Worm (Caenorhabditis elegans): ENCODE data around the gene glb-27.
A peak's percentile ranks its signal among the peaks of the same experiment; 100 is the strongest.

The glb-27 gene

DNA sequence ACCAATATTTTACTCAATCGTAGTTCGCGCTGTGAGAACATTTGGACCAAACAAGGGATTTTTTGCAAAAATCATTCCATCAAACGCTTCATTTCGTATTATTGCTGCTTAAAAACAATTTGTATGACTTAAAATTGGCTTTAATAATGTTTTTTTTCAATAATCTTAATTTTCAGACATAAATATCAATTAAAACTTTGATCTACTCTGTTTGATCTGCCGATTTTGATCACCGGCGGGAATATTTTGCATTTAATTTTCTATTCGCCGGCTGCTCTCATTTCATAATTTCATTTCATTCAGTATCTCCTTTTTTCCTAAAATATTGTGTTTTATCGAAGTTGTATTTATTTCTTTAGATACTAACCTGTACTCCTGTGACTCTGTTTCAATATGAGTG, 19.1 kb upstream of the glb-27 start, which contains the start of gene puf-5 (continued):
- no peak for TF ChIP-seq F37B4.10 (GFP tag; IDR thresholded peaks at IDR 0.05)
- peak; percentile 17 for TF ChIP-seq snpc-1.3 (tag; optimal IDR thresholded peaks at IDR 0.05; ENCODE audit: insufficient read depth)
- no peak for TF ChIP-seq let-607 (tag; optimal IDR thresholded peaks at IDR 0.05)
- TF ChIP-seq gei-17 (GFP tag; optimal IDR thresholded peaks at IDR 0.05): no peak
- TF ChIP-seq die-1 (tag; optimal IDR thresholded peaks at IDR 0.05): no peak
- TF ChIP-seq nfya-1 (tag; optimal IDR thresholded peaks at IDR 0.05; ENCODE audit: borderline replicate concordance, insufficient read depth): no peak
- TF ChIP-seq ceh-79 (tag; optimal IDR thresholded peaks at IDR 0.05): no peak
- no peak for TF ChIP-seq nhr-90 (tag; optimal IDR thresholded peaks at IDR 0.05)
- TF ChIP-seq T07F8.4 (tag; optimal IDR thresholded peaks at IDR 0.05): no peak
- TF ChIP-seq nhr-120 (GFP tag; IDR thresholded peaks at IDR 0.05): no peak
- TF ChIP-seq efl-1 (GFP tag; optimal IDR thresholded peaks at IDR 0.05): peak; percentile 95
- TF ChIP-seq unc-130 (GFP tag; optimal IDR thresholded peaks at IDR 0.05): peak; percentile 29
- TF ChIP-seq aptf-2 (GFP tag; conservative IDR thresholded peaks at IDR 0.05): no peak
- no peak for TF ChIP-seq bed-1 (GFP tag; IDR thresholded peaks at IDR 0.05)
- TF ChIP-seq lsy-27 (tag; optimal IDR thresholded peaks at IDR 0.05; ENCODE audit: borderline replicate concordance, insufficient read depth): no peak
- TF ChIP-seq dpff-1 (tag; optimal IDR thresholded peaks at IDR 0.05): no peak
- no peak for TF ChIP-seq mel-28 (tag; optimal IDR thresholded peaks at IDR 0.05; ENCODE audit: borderline replicate concordance)
- TF ChIP-seq nhr-179 (tag; optimal IDR thresholded peaks at IDR 0.05): no peak
- TF ChIP-seq ztf-25 (GFP tag; IDR thresholded peaks at IDR 0.05): no peak
- no peak for TF ChIP-seq unc-62 (GFP tag; optimal IDR thresholded peaks at IDR 0.05)
- TF ChIP-seq lag-1 (GFP tag; IDR thresholded peaks at IDR 0.05): no peak
- no peak for TF ChIP-seq mcd-1 (GFP tag; IDR thresholded peaks at IDR 0.05)
- no peak for TF ChIP-seq K11D2.4 (GFP tag; IDR thresholded peaks at IDR 0.05)
- TF ChIP-seq ceh-91 (GFP tag; IDR thresholded peaks at IDR 0.05): peak; percentile 70
- TF ChIP-seq F57C9.4 (tag; optimal IDR thresholded peaks at IDR 0.05): no peak
- peak; percentile 67 for TF ChIP-seq F33H1.4 (GFP tag; IDR thresholded peaks at IDR 0.05)
- no peak for TF ChIP-seq hlh-26 (GFP tag; conservative IDR thresholded peaks at IDR 0.05)
- no peak for TF ChIP-seq nfyb-1 (GFP tag; IDR thresholded peaks at IDR 0.05)
- TF ChIP-seq F49E8.2 (tag; optimal IDR thresholded peaks at IDR 0.05; ENCODE audit: insufficient read depth): peak; percentile 73
- no peak for TF ChIP-seq him-1 (tag; optimal IDR thresholded peaks at IDR 0.05)
- no peak for TF ChIP-seq chd-7 (tag; optimal IDR thresholded peaks at IDR 0.05)
- TF ChIP-seq F23B12.7 (tag; optimal IDR thresholded peaks at IDR 0.05; ENCODE audit: insufficient read depth): no peak
- TF ChIP-seq dox-1 (GFP tag; IDR thresholded peaks at IDR 0.05): 0 out of 2 replicates have a peak, but pooled peaks have one; percentile 11
- peak; percentile 88 for TF ChIP-seq lsl-1 (GFP tag; optimal IDR thresholded peaks at IDR 0.05)
- TF ChIP-seq rec-8 (tag; optimal IDR thresholded peaks at IDR 0.05): no peak
- no peak for TF ChIP-seq Y67H2A.10 (GFP tag; conservative IDR thresholded peaks at IDR 0.05)
- TF ChIP-seq lir-1 (GFP tag; conservative IDR thresholded peaks at IDR 0.05): no peak
- no peak for TF ChIP-seq K12H6.12 (tag; optimal IDR thresholded peaks at IDR 0.05)
- TF ChIP-seq T26A5.8 (tag; optimal IDR thresholded peaks at IDR 0.05): no peak
- TF ChIP-seq F22D6.2 (tag; optimal IDR thresholded peaks at IDR 0.05): no peak
- TF ChIP-seq attf-6 (GFP tag; IDR thresholded peaks at IDR 0.05): no peak
- TF ChIP-seq F10E7.11 (tag; optimal IDR thresholded peaks at IDR 0.05): no peak
- no peak for TF ChIP-seq ztf-22 (GFP tag; optimal IDR thresholded peaks at IDR 0.05)
- TF ChIP-seq repo-1 (tag; optimal IDR thresholded peaks at IDR 0.05): no peak
- TF ChIP-seq rcor-1 (GFP tag; IDR thresholded peaks at IDR 0.05): no peak
- TF ChIP-seq Y79H2A.3 (GFP tag; conservative IDR thresholded peaks at IDR 0.05): no peak
- TF ChIP-seq ZK185.1 (tag; optimal IDR thresholded peaks at IDR 0.05; ENCODE audit: poor library complexity, severe bottlenecking): no peak
- TF ChIP-seq ekl-4 (GFP tag; IDR thresholded peaks at IDR 0.05): 0 out of 2 replicates have a peak, but pooled peaks have one; percentile 41
